In the genomic region with DNA sequence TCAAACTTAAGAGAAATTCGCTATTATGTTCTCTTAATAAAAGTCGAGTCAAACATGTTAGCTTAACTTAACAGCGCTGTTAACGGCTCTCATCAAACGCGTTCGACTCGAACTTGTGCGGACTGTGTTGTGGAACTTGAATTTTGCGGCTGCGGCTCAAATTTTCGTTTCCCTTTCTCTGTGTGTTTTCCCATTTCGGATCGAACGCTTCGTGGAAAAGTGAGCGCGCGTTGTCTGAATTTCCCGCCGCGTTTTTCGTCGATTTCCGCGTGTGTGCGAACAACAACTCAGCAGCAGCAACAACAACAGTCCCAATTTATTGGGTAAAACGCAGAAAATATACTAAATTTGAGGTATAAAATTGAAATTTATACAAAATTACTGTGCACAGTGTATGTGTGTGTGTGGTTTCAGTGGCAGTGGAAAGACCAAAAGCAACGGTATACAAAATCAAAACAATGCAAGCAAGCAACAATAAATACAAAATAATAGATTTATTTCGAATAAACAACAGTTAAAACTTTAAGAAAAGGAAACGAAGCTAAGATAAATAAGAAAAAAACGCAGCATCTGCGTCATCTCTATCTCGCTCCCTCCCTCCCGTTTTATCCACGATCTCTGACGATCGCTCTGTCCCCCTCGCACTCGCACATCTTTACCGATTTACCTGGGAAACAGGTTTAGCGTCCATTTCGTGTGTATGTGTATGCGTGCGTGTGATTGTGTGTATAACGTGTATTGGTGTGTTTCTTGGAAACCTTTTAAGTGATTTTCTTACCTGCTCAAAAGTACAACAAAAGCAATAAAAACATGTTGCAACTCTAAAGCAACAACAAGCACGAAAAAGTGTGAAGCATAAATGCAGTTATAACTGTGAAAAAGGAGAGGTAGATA, we compare ENCODE assay signal across 3 fruit fly cellular contexts.
TF ChIP-seq lines count a peak whose summit lies in the region.

A gene (plus strand): TSS at position 175 of the 894 bp plus-strand sequence.

TF ChIP-seq in whole organism, embryonic, 481 proteins besides CTCF, POLR2A, EP300 and RAD21 (continued from another document and continues in another):
- TF ChIP-seq Ravus (GFP tag; IDR thresholded peaks at IDR 0.05; lab: Robert Waterston, UW) (no peak), PHDP (tag; optimal IDR thresholded peaks at IDR 0.05; lab: Kevin White, UChicago) (peak; percentile 22), klu (GFP tag; IDR thresholded peaks at IDR 0.05; lab: Robert Waterston, UW) (no peak), CG9932 (GFP tag; IDR thresholded peaks at IDR 0.05; lab: Robert Waterston, UW) (no peak), Nf-YB (GFP tag; optimal IDR thresholded peaks at IDR 0.05; lab: Kevin White, UChicago) (no peak), Bteb2 (GFP tag; optimal IDR thresholded peaks at IDR 0.05; lab: Kevin White, UChicago) (no peak), sr (GFP tag; IDR thresholded peaks at IDR 0.05; lab: Robert Waterston, UW) (no peak), ato (GFP tag; IDR thresholded peaks at IDR 0.05; lab: Robert Waterston, UW; ENCODE audit: partially characterized antibody) (0 out of 2 replicates have a peak, but pooled peaks have one; percentile 24), CG1647 (GFP tag; optimal IDR thresholded peaks at IDR 0.05; lab: Kevin White, UChicago) (no peak), Pdp1 (GFP tag; optimal IDR thresholded peaks at IDR 0.05; lab: Kevin White, UChicago) (no peak), gsb-n (tag; optimal IDR thresholded peaks at IDR 0.05; lab: Kevin White, UChicago) (no peak), Jarid2 (GFP tag; optimal IDR thresholded peaks at IDR 0.05; lab: Kevin White, UChicago) (peak; percentile 90), CG7357 (GFP tag; IDR thresholded peaks at IDR 0.05; lab: Robert Waterston, UW) (no peak), oc (tag; optimal IDR thresholded peaks at IDR 0.05; lab: Kevin White, UChicago) (peak; percentile 45), Hsf (GFP tag; optimal IDR thresholded peaks at IDR 0.05; lab: Kevin White, UChicago) (no peak), Gsc (GFP tag; IDR thresholded peaks at IDR 0.05; lab: Robert Waterston, UW) (no peak), Hand (GFP tag; optimal IDR thresholded peaks at IDR 0.05; lab: Kevin White, UChicago) (no peak), Hey (tag; optimal IDR thresholded peaks at IDR 0.05; lab: Kevin White, UChicago) (no peak), slp2 (GFP tag; optimal IDR thresholded peaks at IDR 0.05; lab: Kevin White, UChicago) (no peak), Bgb (GFP tag; IDR thresholded peaks at IDR 0.05; lab: Robert Waterston, UW; ENCODE audit: partially characterized antibody) (peak; percentile 44; the same call in 1 of the 2 replicates), peb (GFP tag; IDR thresholded peaks at IDR 0.05; lab: Robert Waterston, UW) (no peak), CG9215 (GFP tag; IDR thresholded peaks at IDR 0.05; lab: Robert Waterston, UW) (no peak), CG12219 (GFP tag; optimal IDR thresholded peaks at IDR 0.05; lab: Kevin White, UChicago) (no peak), dmrt99B (tag; optimal IDR thresholded peaks at IDR 0.05; lab: Kevin White, UChicago) (no peak), CG2875 (GFP tag; optimal IDR thresholded peaks at IDR 0.05; lab: Kevin White, UChicago) (no peak), Xbp1 (GFP tag; optimal IDR thresholded peaks at IDR 0.05; lab: Kevin White, UChicago) (no peak), CG11398 (GFP tag; optimal IDR thresholded peaks at IDR 0.05; lab: Kevin White, UChicago) (no peak), CG10147 (GFP tag; optimal IDR thresholded peaks at IDR 0.05; lab: Kevin White, UChicago) (no peak), CG1602 (GFP tag; optimal IDR thresholded peaks at IDR 0.05; lab: Kevin White, UChicago) (no peak), Dip2 (GFP tag; IDR thresholded peaks at IDR 0.05; lab: Robert Waterston, UW) (no peak), CG17361 (GFP tag; IDR thresholded peaks at IDR 0.05; lab: Robert Waterston, UW) (no peak), CG13624 (GFP tag; optimal IDR thresholded peaks at IDR 0.05; lab: Kevin White, UChicago) (no peak), CG5953 (GFP tag; IDR thresholded peaks at IDR 0.05; lab: Robert Waterston, UW) (no peak), Sry-δ (GFP tag; optimal IDR thresholded peaks at IDR 0.05; lab: Kevin White, UChicago) (no peak), CG18011 (GFP tag; optimal IDR thresholded peaks at IDR 0.05; lab: Kevin White, UChicago) (peak; percentile 30), Med (GFP tag; lab: Kevin White, UChicago) (peak; percentile 34), CG6654 (GFP tag; optimal IDR thresholded peaks at IDR 0.05; lab: Kevin White, UChicago) (no peak), sob (GFP tag; IDR thresholded peaks at IDR 0.05; lab: Robert Waterston, UW) (no peak), fd3F (GFP tag; optimal IDR thresholded peaks at IDR 0.05; lab: Kevin White, UChicago) (no peak), fd96Cb (tag; optimal IDR thresholded peaks at IDR 0.05; lab: Kevin White, UChicago) (no peak), kah (GFP tag; optimal IDR thresholded peaks at IDR 0.05; lab: Kevin White, UChicago) (no peak), fru (optimal IDR thresholded peaks at IDR 0.05; lab: Kevin White, UChicago) (no peak)

TF ChIP-seq in whole organism, prepupa, 60 proteins besides CTCF, POLR2A, EP300 and RAD21 (continued from another document):
- TF ChIP-seq CG1621 (tag; optimal IDR thresholded peaks at IDR 0.05; lab: Kevin White, UChicago), result no peak
- TF ChIP-seq acj6 (GFP tag; optimal IDR thresholded peaks at IDR 0.05; lab: Kevin White, UChicago), result no peak
- no peak for TF ChIP-seq Hr4 (GFP tag; optimal IDR thresholded peaks at IDR 0.05; lab: Kevin White, UChicago)
- TF ChIP-seq Sox102F (GFP tag; optimal IDR thresholded peaks at IDR 0.05; lab: Kevin White, UChicago), result no peak
- TF ChIP-seq vri (GFP tag; optimal IDR thresholded peaks at IDR 0.05; lab: Kevin White, UChicago), result no peak
- no peak for TF ChIP-seq dsx (GFP tag; optimal IDR thresholded peaks at IDR 0.05; lab: Kevin White, UChicago; ENCODE audit: poor library complexity, severe bottlenecking)
- TF ChIP-seq CG31627 (GFP tag; optimal IDR thresholded peaks at IDR 0.05; lab: Kevin White, UChicago), result no peak
- no peak for TF ChIP-seq lz (GFP tag; optimal IDR thresholded peaks at IDR 0.05; lab: Kevin White, UChicago)
- no peak for TF ChIP-seq esn (GFP tag; optimal IDR thresholded peaks at IDR 0.05; lab: Kevin White, UChicago)
- TF ChIP-seq Sox15 (GFP tag; optimal IDR thresholded peaks at IDR 0.05; lab: Kevin White, UChicago), result no peak
- TF ChIP-seq Blimp-1 (GFP tag; optimal IDR thresholded peaks at IDR 0.05; lab: Kevin White, UChicago), result no peak
- TF ChIP-seq CG34406 (GFP tag; optimal IDR thresholded peaks at IDR 0.05; lab: Kevin White, UChicago), result no peak
- TF ChIP-seq CG6854 (GFP tag; optimal IDR thresholded peaks at IDR 0.05; lab: Kevin White, UChicago), result no peak
- no peak for TF ChIP-seq CG32006 (GFP tag; optimal IDR thresholded peaks at IDR 0.05; lab: Kevin White, UChicago)
- no peak for TF ChIP-seq topi (GFP tag; optimal IDR thresholded peaks at IDR 0.05; lab: Kevin White, UChicago)
- TF ChIP-seq ss (GFP tag; optimal IDR thresholded peaks at IDR 0.05; lab: Kevin White, UChicago), result no peak
- TF ChIP-seq CG9139 (GFP tag; optimal IDR thresholded peaks at IDR 0.05; lab: Kevin White, UChicago), result no peak
- TF ChIP-seq CG3032 (tag; optimal IDR thresholded peaks at IDR 0.05; lab: Kevin White, UChicago), result no peak
- TF ChIP-seq Sox14 (GFP tag; optimal IDR thresholded peaks at IDR 0.05; lab: Kevin White, UChicago), result peak; percentile 27
- TF ChIP-seq fkh (GFP tag; optimal IDR thresholded peaks at IDR 0.05; lab: Kevin White, UChicago), result peak; percentile 78
- peak; percentile 58; the same call in 2 of the 3 replicates for TF ChIP-seq CG6163 (GFP tag; IDR thresholded peaks at IDR 0.05; lab: Robert Waterston, UW)
- peak; percentile 12; the same call in 1 of the 3 replicates for TF ChIP-seq eg (GFP tag; IDR thresholded peaks at IDR 0.05; lab: Robert Waterston, UW)
- no peak for TF ChIP-seq OdsH (GFP tag; optimal IDR thresholded peaks at IDR 0.05; lab: Kevin White, UChicago)
- TF ChIP-seq CG11902 (GFP tag; optimal IDR thresholded peaks at IDR 0.05; lab: Kevin White, UChicago), result no peak
- TF ChIP-seq Smox (GFP tag; optimal IDR thresholded peaks at IDR 0.05; lab: Kevin White, UChicago), result no peak
- no peak for TF ChIP-seq CG3919 (GFP tag; optimal IDR thresholded peaks at IDR 0.05; lab: Kevin White, UChicago)
- no peak for TF ChIP-seq achi (GFP tag; optimal IDR thresholded peaks at IDR 0.05; lab: Kevin White, UChicago)
- TF ChIP-seq Lpt (GFP tag; optimal IDR thresholded peaks at IDR 0.05; lab: Kevin White, UChicago), result no peak
- TF ChIP-seq svp (GFP tag; lab: Kevin White, UChicago), result peak; percentile 70
- TF ChIP-seq CG8119 (GFP tag; IDR thresholded peaks at IDR 0.05; lab: Robert Waterston, UW), result no peak
- TF ChIP-seq CG15336 (GFP tag; IDR thresholded peaks at IDR 0.05; lab: Robert Waterston, UW), result no peak; the same call in 1 of the 2 replicates
- no peak for TF ChIP-seq CG16779 (tag; optimal IDR thresholded peaks at IDR 0.05; lab: Kevin White, UChicago)
- no peak for TF ChIP-seq CG11294 (GFP tag; IDR thresholded peaks at IDR 0.05; lab: Robert Waterston, UW)
- TF ChIP-seq CG10631 (GFP tag; optimal IDR thresholded peaks at IDR 0.05; lab: Kevin White, UChicago), result no peak
- no peak for TF ChIP-seq Hr39 (GFP tag; optimal IDR thresholded peaks at IDR 0.05; lab: Kevin White, UChicago)
- no peak for TF ChIP-seq cyc (GFP tag; optimal IDR thresholded peaks at IDR 0.05; lab: Kevin White, UChicago)
- peak; percentile 16 for TF ChIP-seq CG6808 (GFP tag; optimal IDR thresholded peaks at IDR 0.05; lab: Kevin White, UChicago)
- TF ChIP-seq Hr38 (GFP tag; optimal IDR thresholded peaks at IDR 0.05; lab: Kevin White, UChicago), result no peak
- TF ChIP-seq Gug (GFP tag; IDR thresholded peaks at IDR 0.05; lab: Robert Waterston, UW), result no peak

TF ChIP-seq in whole organism, pupa, 21 proteins besides CTCF, POLR2A, EP300 and RAD21 (continued from another document):
- TF ChIP-seq CG17806 (tag; optimal IDR thresholded peaks at IDR 0.05; lab: Kevin White, UChicago), result no peak
